Fruit fly (Drosophila melanogaster) whole organism, embryonic: Measurements from ENCODE around the gene PAN3.

Source experiments
- Bdp1 ChIP-seq: fragments of 200-800 bp; sonication (Bioruptor generic); optimal IDR thresholded peaks from 3 replicates; lab custom pipeline; 2016; ENCODE audit warnings: missing biosample characterization, missing genetic modification characterization
- CG10274 ChIP-seq: fragments of 200-800 bp; sonication (Bioruptor generic); optimal IDR thresholded peaks from 3 replicates; lab custom pipeline; 2017; ENCODE audit warnings: missing biosample characterization, mild to moderate bottlenecking, missing genetic modification characterization
- CG11504 ChIP-seq: fragments of 200-800 bp; sonication (Bioruptor generic); optimal IDR thresholded peaks from 3 replicates; lab custom pipeline; 2019; ENCODE audit warnings: missing biosample characterization, mild to moderate bottlenecking, missing genetic modification characterization, moderate library complexity
- CG12155 ChIP-seq: fragments of 200-800 bp; sonication (Bioruptor generic); optimal IDR thresholded peaks from 3 replicates; lab custom pipeline; 2016; ENCODE audit warnings: missing biosample characterization, missing genetic modification characterization
- CG14441 ChIP-seq: fragments of 200-800 bp; sonication (Bioruptor generic); IDR thresholded peaks from 2 replicates; pipeline ENCODE4 v1.3.6; 2022; ENCODE audit warnings: missing biosample characterization, missing genetic modification characterization
- CG14860 ChIP-seq: fragments of 200-800 bp; sonication (Bioruptor generic); IDR thresholded peaks from 3 replicates; pipeline ENCODE4 v1.3.6; 2022; ENCODE audit warnings: missing biosample characterization, missing genetic modification characterization; ENCODE audit not compliant: partially characterized antibody
- CG18599 ChIP-seq: fragments of 200-800 bp; sonication (Bioruptor generic); optimal IDR thresholded peaks from 3 replicates; lab custom pipeline; 2017; ENCODE audit warnings: missing biosample characterization, missing genetic modification characterization, mild to moderate bottlenecking, moderate library complexity, missing genetic modification reagents
- CG3163 ChIP-seq: fragments of 200-800 bp; sonication (Bioruptor generic); optimal IDR thresholded peaks from 3 replicates; lab custom pipeline; 2016; ENCODE audit warnings: missing biosample characterization, missing genetic modification characterization
- CG3995 ChIP-seq: fragments of 200-800 bp; sonication (Bioruptor generic); optimal IDR thresholded peaks from 3 replicates; lab custom pipeline; 2016; ENCODE audit warnings: missing biosample characterization, missing genetic modification characterization
- CG4360 ChIP-seq: fragments of 200-800 bp; sonication (Bioruptor generic); IDR thresholded peaks from 2 replicates; pipeline ENCODE4 v1.3.6; 2022; ENCODE audit warnings: missing biosample characterization, missing genetic modification characterization
- CG5245 ChIP-seq: fragments of 200-800 bp; sonication (Bioruptor generic); optimal IDR thresholded peaks from 3 replicates; lab custom pipeline; 2016; ENCODE audit warnings: missing biosample characterization, missing genetic modification characterization
- CG6254 ChIP-seq: fragments of 200-800 bp; sonication (Bioruptor generic); optimal IDR thresholded peaks from 3 replicates; lab custom pipeline; 2017; ENCODE audit warnings: mild to moderate bottlenecking, missing biosample characterization, missing genetic modification reagents, missing genetic modification characterization
- CG7271 ChIP-seq: fragments of 200-800 bp; sonication (Bioruptor generic); optimal IDR thresholded peaks from 2 replicates; lab custom pipeline; 2018; ENCODE audit warnings: missing biosample characterization, mild to moderate bottlenecking, missing genetic modification characterization, moderate library complexity
- CG8281 ChIP-seq: fragments of 200-800 bp; sonication (Bioruptor generic); optimal IDR thresholded peaks from 2 replicates; lab custom pipeline; 2018; ENCODE audit warnings: missing biosample characterization, mild to moderate bottlenecking, missing genetic modification characterization, moderate library complexity
- CG9876 ChIP-seq: fragments of 200-800 bp; sonication (Bioruptor generic); optimal IDR thresholded peaks from 2 replicates; lab custom pipeline; 2016; ENCODE audit warnings: missing biosample characterization, missing genetic modification characterization
- Camta ChIP-seq: fragments of 200-800 bp; sonication (Bioruptor generic); optimal IDR thresholded peaks from 2 replicates; lab custom pipeline; 2016; ENCODE audit warnings: missing biosample characterization, missing genetic modification characterization
- Deaf1 ChIP-seq: fragments of 200-800 bp; optimal IDR thresholded peaks from 3 replicates; lab custom pipeline; 2019; ENCODE audit warnings: missing biosample characterization, mild to moderate bottlenecking, missing genetic modification characterization, moderate library complexity
- Dll ChIP-seq: fragments of 200-800 bp; sonication (Bioruptor generic); IDR thresholded peaks from 4 replicates; pipeline ENCODE4 v1.3.6; 2022; ENCODE audit warnings: missing biosample characterization, missing genetic modification characterization; ENCODE audit not compliant: partially characterized antibody
- E2f1 ChIP-seq: fragments of 200-800 bp; sonication (Bioruptor generic); IDR thresholded peaks from 2 replicates; pipeline ENCODE4 v1.3.6; 2022; ENCODE audit warnings: missing biosample characterization, missing genetic modification characterization
- Eip74EF ChIP-seq, 2 experiments: fragments of 200-800 bp in 1 of 2; fragments of >200 bp in 1 of 2; sonication (Bioruptor generic) in 1 of 2; optimal IDR thresholded peaks; 2 replicates each; lab custom pipeline; 2017 to 2019; ENCODE audit warnings: missing biosample characterization in 2 of 2, missing genetic modification characterization in 2 of 2, mild to moderate bottlenecking in 1 of 2, moderate library complexity in 1 of 2
- Elba2 ChIP-seq: fragments of 200-800 bp; sonication (Bioruptor generic); optimal IDR thresholded peaks from 3 replicates; lab custom pipeline; 2016; ENCODE audit warnings: missing biosample characterization, missing genetic modification characterization
- Fer1 ChIP-seq: fragments of 200-800 bp; sonication (Bioruptor generic); optimal IDR thresholded peaks from 2 replicates; lab custom pipeline; 2017; ENCODE audit warnings: missing biosample characterization, mild to moderate bottlenecking, missing genetic modification characterization
- Hr78 ChIP-seq, 2 experiments: fragments of 200-800 bp in 1 of 2; fragments of >200 bp in 1 of 2; sonication (Bioruptor generic) in 1 of 2; optimal IDR thresholded peaks; 2 replicates each; lab custom pipeline; 2017 to 2019; ENCODE audit warnings: missing biosample characterization in 2 of 2, missing genetic modification characterization in 2 of 2, mild to moderate bottlenecking in 1 of 2, moderate library complexity in 1 of 2
- MESR4 ChIP-seq: fragments of 200-800 bp; sonication (Bioruptor generic); optimal IDR thresholded peaks from 2 replicates; lab custom pipeline; 2018; ENCODE audit warnings: missing biosample characterization, mild to moderate bottlenecking, missing genetic modification characterization, moderate library complexity
- Mrtf ChIP-seq: fragments of 200-800 bp; sonication (Bioruptor generic); IDR thresholded peaks from 3 replicates; pipeline ENCODE4 v1.3.6; 2022; ENCODE audit warnings: missing biosample characterization, missing genetic modification characterization
- Poxn ChIP-seq: fragments of 200-800 bp; sonication (Bioruptor generic); IDR thresholded peaks from 2 replicates; pipeline ENCODE4 v1.3.6; 2022; ENCODE audit warnings: missing biosample characterization, missing genetic modification characterization
- Ssrp ChIP-seq: fragments of 200-800 bp; sonication (Bioruptor generic); optimal IDR thresholded peaks from 2 replicates; lab custom pipeline; 2018; ENCODE audit warnings: missing biosample characterization, mild to moderate bottlenecking, missing genetic modification characterization, moderate library complexity
- ash1 ChIP-seq: fragments of 200-800 bp; sonication (Bioruptor generic); optimal IDR thresholded peaks from 2 replicates; lab custom pipeline; 2018; ENCODE audit warnings: missing biosample characterization, mild to moderate bottlenecking, missing genetic modification characterization
- bab2 ChIP-seq: fragments of 200-800 bp; sonication (Bioruptor generic); optimal IDR thresholded peaks from 2 replicates; lab custom pipeline; 2016; ENCODE audit warnings: missing biosample characterization, missing genetic modification characterization
- br ChIP-seq: fragments of >200 bp; optimal IDR thresholded peaks from 2 replicates; lab custom pipeline; 2017
- dmrt11E ChIP-seq: fragments of 200-800 bp; sonication (Bioruptor generic); optimal IDR thresholded peaks from 3 replicates; lab custom pipeline; 2018; ENCODE audit warnings: missing biosample characterization, mild to moderate bottlenecking, missing genetic modification characterization, moderate library complexity
- fd102C ChIP-seq: fragments of 200-800 bp; sonication (Bioruptor generic); optimal IDR thresholded peaks from 2 replicates; lab custom pipeline; 2018; ENCODE audit warnings: missing biosample characterization, mild to moderate bottlenecking, missing genetic modification characterization, moderate library complexity
- gfzf ChIP-seq: fragments of 200-800 bp; sonication (Bioruptor generic); optimal IDR thresholded peaks from 2 replicates; lab custom pipeline; 2016; ENCODE audit warnings: missing biosample characterization, mild to moderate bottlenecking, missing genetic modification characterization, moderate library complexity
- her ChIP-seq: fragments of 200-800 bp; sonication (Bioruptor generic); optimal IDR thresholded peaks from 2 replicates; lab custom pipeline; 2016; ENCODE audit warnings: missing biosample characterization, missing genetic modification characterization
- lbe ChIP-seq: fragments of 200-800 bp; sonication (Bioruptor generic); optimal IDR thresholded peaks from 2 replicates; lab custom pipeline; 2016; ENCODE audit warnings: missing biosample characterization, mild to moderate bottlenecking, missing genetic modification characterization
- lilli ChIP-seq: fragments of 200-800 bp; sonication (Bioruptor generic); optimal IDR thresholded peaks from 3 replicates; lab custom pipeline; 2016; ENCODE audit warnings: missing biosample characterization, missing genetic modification characterization
- org-1 ChIP-seq: fragments of 200-800 bp; sonication (Bioruptor generic); optimal IDR thresholded peaks from 2 replicates; lab custom pipeline; 2017; ENCODE audit warnings: missing biosample characterization, missing genetic modification characterization
- pita ChIP-seq: fragments of 200-800 bp; sonication (Bioruptor generic); optimal IDR thresholded peaks from 2 replicates; lab custom pipeline; 2017; ENCODE audit warnings: missing biosample characterization, mild to moderate bottlenecking, missing genetic modification characterization
- prd ChIP-seq, 3 experiments: fragments of >200 bp in 2 of 3; fragments of 200-800 bp in 1 of 3; sonication (Bioruptor generic) in 1 of 3; optimal IDR thresholded peaks in 2 of 3; IDR thresholded peaks in 1 of 3; 2 replicates in 2 of 3; 3 replicates in 1 of 3; pipeline versions ENCODE4 v1.3.6 to Lab custom; 2017 to 2022; ENCODE audit warnings: missing biosample characterization in 1 of 3, missing genetic modification characterization in 1 of 3
- pzg ChIP-seq: fragments of 200-800 bp; sonication (Bioruptor generic); optimal IDR thresholded peaks from 3 replicates; lab custom pipeline; 2018; ENCODE audit warnings: missing biosample characterization, mild to moderate bottlenecking, missing genetic modification characterization, moderate library complexity
- ro ChIP-seq: fragments of 200-800 bp; sonication (Bioruptor generic); IDR thresholded peaks from 2 replicates; pipeline ENCODE4 v1.3.6; 2022; ENCODE audit warnings: missing biosample characterization, missing genetic modification characterization
- sna ChIP-seq: fragments of 200-800 bp; sonication (Bioruptor generic); IDR thresholded peaks from 2 replicates; pipeline ENCODE4 v1.3.6; 2022; ENCODE audit warnings: missing biosample characterization, missing genetic modification characterization; ENCODE audit not compliant: partially characterized antibody
- trem ChIP-seq: fragments of 200-800 bp; optimal IDR thresholded peaks from 3 replicates; lab custom pipeline; 2019; ENCODE audit warnings: missing biosample characterization, mild to moderate bottlenecking, missing genetic modification characterization, moderate library complexity
- trh ChIP-seq: fragments of 200-800 bp; sonication (Bioruptor generic); optimal IDR thresholded peaks from 2 replicates; lab custom pipeline; 2016; ENCODE audit warnings: missing biosample characterization, missing genetic modification characterization
- vnd ChIP-seq: fragments of 200-800 bp; sonication (Bioruptor generic); IDR thresholded peaks from 3 replicates; pipeline ENCODE4 v1.3.6; 2022; ENCODE audit warnings: missing biosample characterization, missing genetic modification characterization; ENCODE audit not compliant: partially characterized antibody

Gene PAN3

DNA sequence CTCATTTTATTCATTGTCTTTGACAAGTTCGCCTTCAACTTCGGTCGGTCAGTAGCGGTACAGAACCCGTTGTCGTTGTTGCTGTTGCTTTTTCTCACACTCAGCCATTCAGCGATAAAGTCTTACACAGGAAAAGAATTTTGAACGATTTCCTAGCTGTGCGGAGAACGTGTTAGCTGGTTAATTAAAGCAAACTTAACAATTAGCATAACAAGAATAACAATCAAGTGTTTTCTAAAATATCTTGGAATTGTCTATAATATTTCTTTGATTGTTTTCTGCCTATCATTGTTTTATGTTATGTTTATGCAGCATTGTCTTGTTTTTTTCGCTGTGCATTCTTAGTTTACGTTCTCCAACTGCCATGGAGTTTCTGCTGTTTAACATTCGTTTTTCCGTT, 35.2 kb downstream of the PAN3 start (continued):
- no peak for TF ChIP-seq CG10274 (GFP tag; lab: Kevin White, UChicago)

- TF ChIP-seq Deaf1 (tag; lab: Kevin White, UChicago): peak; percentile 61
- peak; percentile 76 for TF ChIP-seq CG12155 (GFP tag; lab: Kevin White, UChicago)
- TF ChIP-seq pzg (GFP tag; lab: Kevin White, UChicago): no peak
- peak; percentile 78 for TF ChIP-seq dmrt11E (tag; lab: Kevin White, UChicago)
- peak; percentile 79 for TF ChIP-seq Fer1 (GFP tag; lab: Kevin White, UChicago)
- no peak for TF ChIP-seq ash1
- peak; percentile 90 for TF ChIP-seq lilli (GFP tag; lab: Kevin White, UChicago)
- no peak for TF ChIP-seq vnd (GFP tag; lab: Robert Waterston, UW)
- TF ChIP-seq trem (tag; lab: Kevin White, UChicago): peak; percentile 50
- TF ChIP-seq CG6254: peak; percentile 69
- TF ChIP-seq Mrtf (GFP tag; lab: Robert Waterston, UW): peak; percentile 86
- no peak for TF ChIP-seq fd102C (GFP tag; lab: Kevin White, UChicago)
- TF ChIP-seq Dll (GFP tag; lab: Robert Waterston, UW): no peak
- no peak for TF ChIP-seq br (lab: Kevin White, UChicago)
- TF ChIP-seq CG4360 (GFP tag; lab: Robert Waterston, UW): 0 out of 2 replicates have a peak, but pooled peaks have one; percentile 15
- peak; percentile 66 for TF ChIP-seq bab2 (GFP tag; lab: Kevin White, UChicago)
- peak; percentile 85 for TF ChIP-seq CG14441 (GFP tag; lab: Robert Waterston, UW)
- TF ChIP-seq Hr78 (GFP tag; optimal IDR thresholded peaks at IDR 0.05; lab: Kevin White, UChicago): peak in 1 of 2 experiments; percentile 46
- TF ChIP-seq CG7271: no peak
- no peak for TF ChIP-seq gfzf (GFP tag; lab: Kevin White, UChicago)
- peak; percentile 81 for TF ChIP-seq E2f1 (GFP tag; lab: Robert Waterston, UW)
- TF ChIP-seq MESR4: no peak
- peak; percentile 70 for TF ChIP-seq Bdp1 (GFP tag; lab: Kevin White, UChicago)
- peak; percentile 61; the same call in 1 of the 2 replicates for TF ChIP-seq ro (GFP tag; lab: Robert Waterston, UW)
- TF ChIP-seq CG5245: peak; percentile 65
- TF ChIP-seq org-1 (GFP tag; lab: Kevin White, UChicago): peak; percentile 83
- TF ChIP-seq pita: no peak
- TF ChIP-seq CG3995 (GFP tag; lab: Kevin White, UChicago): peak; percentile 21
- no peak for TF ChIP-seq sna (GFP tag; lab: Robert Waterston, UW)
- peak; percentile 90 for TF ChIP-seq CG11504
- TF ChIP-seq Eip74EF (GFP tag; optimal IDR thresholded peaks at IDR 0.05; lab: Kevin White, UChicago): peak in 1 of 2 experiments; percentile 89
- TF ChIP-seq Elba2: no peak
- TF ChIP-seq CG18599 (GFP tag; lab: Kevin White, UChicago): peak; percentile 85
- TF ChIP-seq CG14860 (GFP tag; lab: Robert Waterston, UW): no peak
- peak; percentile 34 for TF ChIP-seq her
- TF ChIP-seq CG9876 (GFP tag; lab: Kevin White, UChicago): peak; percentile 40
- TF ChIP-seq Ssrp (tag; lab: Kevin White, UChicago): peak; percentile 89
- peak; percentile 64 for TF ChIP-seq trh
- peak; percentile 57 for TF ChIP-seq lbe (GFP tag; lab: Kevin White, UChicago)
- no peak for TF ChIP-seq Poxn (GFP tag; lab: Robert Waterston, UW)
- peak; percentile 49 for TF ChIP-seq CG8281 (tag; lab: Kevin White, UChicago)
- no peak for TF ChIP-seq prd (optimal IDR thresholded peaks at IDR 0.05; lab: Kevin White, UChicago)
- TF ChIP-seq prd (GFP tag; IDR thresholded peaks at IDR 0.05; lab: Robert Waterston, UW): peak; percentile 85
- peak; percentile 1 for TF ChIP-seq CG3163 (GFP tag; lab: Kevin White, UChicago)
- peak; percentile 43 for TF ChIP-seq Camta (GFP tag; lab: Kevin White, UChicago)
Observed at dm6 chr3L:3106908-3107821, 36.2 kb downstream of the PAN3 start, which contains the start of gene Cht7. Gene Cht7 (minus strand): TSS chr3L:3106958.
